Worm (Caenorhabditis elegans) whole organism, young adult: ENCODE data around the gene F15H10.12.

Source experiments
- ama-1 ChIP-seq, 3 experiments: fragments of 150-350 bp in 1 of 3; sonication (generic microtip) in 2 of 3; optimal IDR thresholded peaks; 2 replicates each; lab custom pipeline; 2014 to 2018; ENCODE audit warnings: missing biosample characterization in 2 of 3, missing genetic modification characterization in 2 of 3, missing genetic modification reagents in 2 of 3
- nfya-1 ChIP-seq: sonication (generic microtip); optimal IDR thresholded peaks from 2 replicates; lab custom pipeline; 2017; ENCODE audit warnings: antibody characterized with exemption, missing compliant biosample characterization, missing genetic modification characterization, borderline replicate concordance; ENCODE audit not compliant: insufficient read depth

DNA sequence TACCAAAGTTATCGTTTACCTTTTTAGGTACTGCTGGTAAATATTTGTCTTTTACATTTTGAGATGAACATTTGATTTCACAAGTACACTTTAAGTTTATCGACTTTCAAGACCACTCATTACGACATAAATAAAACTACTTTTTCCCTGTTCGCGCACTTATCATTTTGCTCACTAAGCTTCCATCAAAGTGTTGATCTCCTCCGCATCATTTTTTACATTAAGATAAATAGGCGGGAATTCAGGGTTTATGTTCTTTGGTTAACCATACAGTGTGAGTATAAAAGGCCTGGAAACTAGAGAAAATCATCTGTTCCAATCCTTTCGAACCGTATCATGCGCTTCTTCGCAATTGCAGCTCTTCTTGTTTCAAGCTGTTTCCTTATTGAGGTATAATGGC, 27.7 kb downstream of the F15H10.12 start, which contains the start of gene pqn-2:
- TF ChIP-seq ama-1 (optimal IDR thresholded peaks at IDR 0.05; lab: Kevin White, UChicago) (no peak), ama-1 (GFP tag; optimal IDR thresholded peaks at IDR 0.05; lab: Kevin White, UChicago) (no peak), nfya-1 (no peak)
